Worm (Caenorhabditis elegans): Measurements from ENCODE around the gene dyrb-1.
A peak's percentile ranks its signal among the peaks of the same experiment; 100 is the strongest.

Gene dyrb-1

DNA sequence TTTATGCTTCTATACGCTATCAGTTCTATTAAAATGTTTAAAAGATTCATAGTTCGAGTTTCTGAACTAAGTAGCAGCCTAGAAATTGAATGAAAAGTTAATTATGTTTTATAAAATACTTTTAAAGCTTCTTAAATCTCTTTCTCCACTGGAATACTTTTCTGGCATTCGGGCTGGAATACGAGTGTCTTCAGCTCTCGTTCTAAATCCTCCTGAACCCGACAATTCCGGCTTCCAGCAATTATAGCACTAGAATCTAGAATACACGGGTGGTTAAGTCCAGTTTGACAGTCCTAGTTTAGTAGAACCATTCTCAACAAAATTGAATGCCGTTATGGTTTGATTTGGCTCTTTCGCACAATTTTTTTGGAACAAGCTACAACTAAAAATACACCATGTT lies 25.4 kb upstream of the dyrb-1 start:
- TF ChIP-seq jun-1 (tag; optimal IDR thresholded peaks at IDR 0.05) = peak; percentile 92
- TF ChIP-seq lin-15B (tag; optimal IDR thresholded peaks at IDR 0.05) = no peak
- TF ChIP-seq ceh-20 (GFP tag; IDR thresholded peaks at IDR 0.05) = no peak
- no peak for TF ChIP-seq F44E2.7 (GFP tag; IDR thresholded peaks at IDR 0.05)
- TF ChIP-seq daf-19 (GFP tag; conservative IDR thresholded peaks at IDR 0.05) = no peak
- no peak for TF ChIP-seq nhr-76 (tag; optimal IDR thresholded peaks at IDR 0.05)
- TF ChIP-seq unc-62 (GFP tag; optimal IDR thresholded peaks at IDR 0.05 in 1 of 2) = no peak
- no peak for TF ChIP-seq unc-62 (tag; optimal IDR thresholded peaks at IDR 0.05)
- TF ChIP-seq nhr-10 (tag; optimal IDR thresholded peaks at IDR 0.05) = no peak
- TF ChIP-seq hlh-30 (tag; optimal IDR thresholded peaks at IDR 0.05; ENCODE audit: insufficient read depth) = no peak
- peak; percentile 48 for TF ChIP-seq mep-1 (tag; optimal IDR thresholded peaks at IDR 0.05)
- TF ChIP-seq Y5F2A.4 (GFP tag; optimal IDR thresholded peaks at IDR 0.05) = peak; percentile 18

DNA sequence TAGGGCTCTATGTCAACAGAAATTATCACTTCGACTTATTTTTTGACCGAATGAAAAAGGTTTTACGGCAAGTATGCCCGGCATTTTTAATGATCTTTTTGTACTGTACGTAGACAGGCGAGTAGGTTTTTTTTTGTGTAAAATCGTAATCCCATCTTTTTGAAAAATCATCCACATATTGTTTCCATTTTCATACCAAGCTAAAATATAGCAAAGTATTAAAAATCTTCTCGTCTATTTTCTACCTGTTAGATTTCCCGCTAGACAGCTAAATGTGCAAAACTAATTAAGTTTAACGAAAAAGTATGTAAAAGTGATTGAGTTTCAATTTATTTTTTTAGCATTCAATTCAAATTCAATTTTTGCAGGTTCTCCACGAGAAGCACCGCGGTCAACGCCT lies 24.4 kb upstream of the dyrb-1 start, which contains the start of gene C16D2.1:
Gene C16D2.1 (plus strand): TSS at position 301 of the 400 bp plus-strand sequence.
- TF ChIP-seq F10B5.3 (tag; optimal IDR thresholded peaks at IDR 0.05) (no peak), jun-1 (tag; optimal IDR thresholded peaks at IDR 0.05) (peak; percentile 75)

DNA sequence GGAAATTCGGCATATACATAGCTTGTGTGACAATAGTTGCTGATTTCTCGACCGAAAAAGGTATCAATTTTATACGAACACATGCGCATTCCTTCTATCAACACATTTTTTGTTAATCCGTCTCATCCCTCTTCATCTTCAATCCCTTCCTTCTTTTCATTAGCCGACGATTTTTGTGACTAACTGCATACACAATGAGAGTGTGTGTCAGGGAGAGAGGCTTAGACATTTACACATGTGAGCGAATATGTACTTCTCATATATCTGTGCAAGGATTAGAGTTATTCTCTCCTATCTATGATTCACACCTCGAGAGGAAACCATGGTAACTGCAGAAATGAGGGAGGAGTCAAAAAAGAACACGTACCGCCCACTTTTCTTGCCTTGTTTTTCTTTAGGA lies 23.4 kb upstream of the dyrb-1 start:
- no peak for TF ChIP-seq lin-1 (GFP tag; IDR thresholded peaks at IDR 0.05)
- no peak for TF ChIP-seq skn-1 (tag; optimal IDR thresholded peaks at IDR 0.05)
- peak; percentile 11 for TF ChIP-seq mxl-3 (GFP tag; optimal IDR thresholded peaks at IDR 0.05)
- TF ChIP-seq spr-3 (GFP tag; optimal IDR thresholded peaks at IDR 0.05) = no peak
- TF ChIP-seq lsy-2 (tag; optimal IDR thresholded peaks at IDR 0.05) = peak in 1 of 2 experiments; percentile 3

DNA sequence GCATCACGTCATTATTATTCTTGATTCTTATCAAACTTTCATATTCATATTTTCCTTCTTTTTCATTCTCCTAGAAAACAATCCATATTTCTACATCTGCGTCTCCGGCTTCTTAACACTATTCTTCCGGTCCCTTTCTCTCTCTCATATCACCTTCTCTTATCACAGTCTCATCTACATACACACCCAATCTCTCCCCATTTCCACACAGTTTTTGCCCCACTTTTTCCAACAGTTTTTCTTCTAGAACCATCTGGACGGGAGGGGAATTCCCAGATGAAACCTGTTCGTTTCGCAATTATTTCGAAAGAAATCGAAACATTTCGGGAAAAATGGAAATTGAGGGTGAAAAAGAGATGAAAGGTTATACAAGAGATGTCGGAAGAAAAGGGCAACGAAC lies 21.2 kb upstream of the dyrb-1 start:
- TF ChIP-seq Y105C5A.15 (GFP tag; IDR thresholded peaks at IDR 0.05) (no peak), zfp-2 (tag; optimal IDR thresholded peaks at IDR 0.05) (no peak), hlh-11 (tag; optimal IDR thresholded peaks at IDR 0.05) (peak; percentile 89), hlh-30 (tag; optimal IDR thresholded peaks at IDR 0.05; ENCODE audit: insufficient read depth) (peak; percentile 47), php-3 (GFP tag; IDR thresholded peaks at IDR 0.05) (0 out of 2 replicates have a peak, but pooled peaks have one; percentile 12), F49E8.2 (tag; optimal IDR thresholded peaks at IDR 0.05; ENCODE audit: borderline replicate concordance) (no peak), cey-2 (tag; optimal IDR thresholded peaks at IDR 0.05; ENCODE audit: borderline replicate concordance, insufficient read depth) (peak; percentile 65), hmg-1.1 (GFP tag; IDR thresholded peaks at IDR 0.05) (0 out of 2 replicates have a peak, but pooled peaks have one; percentile 21), lin-29 (GFP tag; IDR thresholded peaks at IDR 0.05) (peak; percentile 69), tra-1 (GFP tag; IDR thresholded peaks at IDR 0.05) (peak; percentile 68; the same call in 1 of the 2 replicates), ceh-62 (tag; optimal IDR thresholded peaks at IDR 0.05) (no peak), Y5F2A.4 (GFP tag; optimal IDR thresholded peaks at IDR 0.05) (no peak), lin-38 (GFP tag; IDR thresholded peaks at IDR 0.05) (peak; percentile 26; the same call in 1 of the 2 replicates), lsy-2 (tag; optimal IDR thresholded peaks at IDR 0.05) (peak; percentile 44 to 68), madf-5 (GFP tag; IDR thresholded peaks at IDR 0.05) (0 out of 4 replicates have a peak, but pooled peaks of 1 of the 2 experiments have one; percentile 26), dmd-6 (GFP tag; IDR thresholded peaks at IDR 0.05) (peak; percentile 82), mep-1 (tag; optimal IDR thresholded peaks at IDR 0.05) (peak; percentile 40), nhr-11 (tag; optimal IDR thresholded peaks at IDR 0.05) (peak; percentile 33), nhr-10 (tag; optimal IDR thresholded peaks at IDR 0.05) (peak; percentile 42), arid-1 (GFP tag; conservative IDR thresholded peaks at IDR 0.05) (no peak), spr-1 (tag; optimal IDR thresholded peaks at IDR 0.05) (peak; percentile 32), lim-7 (GFP tag; IDR thresholded peaks at IDR 0.05) (no peak), nhr-102 (tag; optimal IDR thresholded peaks at IDR 0.05) (peak; percentile 19), mdt-29 (GFP tag; IDR thresholded peaks at IDR 0.05) (peak; percentile 83), aly-2 (tag; optimal IDR thresholded peaks at IDR 0.05) (no peak), ama-1 (optimal IDR thresholded peaks at IDR 0.05) (peak; percentile 70), mxl-3 (GFP tag; optimal IDR thresholded peaks at IDR 0.05) (peak; percentile 64), nhr-77 (tag; optimal IDR thresholded peaks at IDR 0.05) (peak; percentile 68), dve-1 (tag; optimal IDR thresholded peaks at IDR 0.05; ENCODE audit: insufficient read depth) (peak; percentile 84), daf-16 (GFP tag; optimal IDR thresholded peaks at IDR 0.05) (no peak), daf-16 (tag; optimal IDR thresholded peaks at IDR 0.05) (peak; percentile 85), dpl-1 (GFP tag; optimal IDR thresholded peaks at IDR 0.05) (peak; percentile 42), ceh-20 (GFP tag; IDR thresholded peaks at IDR 0.05) (no peak), hif-1 (tag; optimal IDR thresholded peaks at IDR 0.05) (peak in 1 of 2 experiments; percentile 11)
